Fruit fly (Drosophila melanogaster) whole organism, wandering third instar larva: Measurements from ENCODE around the gene Ca-beta.

Experiments used
- CG32264 ChIP-seq: fragments of 200-800 bp; sonication (Bioruptor generic); optimal IDR thresholded peaks from 2 replicates; lab custom pipeline; 2016; ENCODE audit warnings: missing biosample characterization, missing genetic modification characterization
- CG9705 ChIP-seq: fragments of 200-800 bp; sonication (Bioruptor generic); optimal IDR thresholded peaks from 2 replicates; lab custom pipeline; 2018; ENCODE audit warnings: missing biosample characterization, mild to moderate bottlenecking, missing genetic modification characterization
- Dfd ChIP-seq: fragments of >200 bp; optimal IDR thresholded peaks from 2 replicates; lab custom pipeline; 2017; ENCODE audit warnings: missing biosample characterization, missing genetic modification characterization
- Dif ChIP-seq: fragments of 200-275, 200-300 bp; sonication (Bioruptor generic); optimal IDR thresholded peaks from 2 replicates; lab custom pipeline; 2018; ENCODE audit warnings: missing biosample characterization, missing genetic modification characterization; ENCODE audit not compliant: partially characterized antibody
- Hr78 ChIP-seq: fragments of >200 bp; optimal IDR thresholded peaks from 2 replicates; lab custom pipeline; 2017; ENCODE audit warnings: missing biosample characterization, missing genetic modification characterization
- Hr83 ChIP-seq: fragments of 200-300 bp; sonication (Bioruptor generic); optimal IDR thresholded peaks from 2 replicates; lab custom pipeline; 2016; ENCODE audit warnings: missing biosample characterization, mild to moderate bottlenecking, missing genetic modification characterization, moderate library complexity; ENCODE audit not compliant: poor library complexity, severe bottlenecking
- Jra ChIP-seq: sonication (Bioruptor generic); optimal IDR thresholded peaks from 2 replicates; lab custom pipeline; 2016; ENCODE audit warnings: missing biosample characterization, missing genetic modification characterization
- Mio ChIP-seq: sonication (Bioruptor generic); optimal IDR thresholded peaks from 2 replicates; lab custom pipeline; 2016; ENCODE audit warnings: missing biosample characterization, missing genetic modification characterization
- Myc ChIP-seq: fragments of >200 bp; optimal IDR thresholded peaks from 2 replicates; lab custom pipeline; 2017
- N ChIP-seq: fragments of >200 bp; optimal IDR thresholded peaks from 2 replicates; lab custom pipeline; 2018; ENCODE audit warnings: missing biosample characterization, missing external identifiers, missing genetic modification characterization
- OdsH ChIP-seq: fragments of 200-800 bp; sonication (Bioruptor generic); optimal IDR thresholded peaks from 2 replicates; lab custom pipeline; 2016; ENCODE audit warnings: missing biosample characterization, mild to moderate bottlenecking, missing genetic modification characterization
- Rel ChIP-seq, 2 experiments: fragments of 200-800 bp; sonication (Bioruptor generic) in 1 of 2; optimal IDR thresholded peaks; 2 replicates in 1 of 2; 3 replicates in 1 of 2; lab custom pipeline; 2016 to 2019; ENCODE audit warnings: mild to moderate bottlenecking in 2 of 2, missing biosample characterization in 2 of 2, missing genetic modification characterization in 2 of 2, moderate library complexity in 1 of 2
- Sp1 ChIP-seq: fragments of 200-800 bp; sonication (Bioruptor generic); optimal IDR thresholded peaks from 3 replicates; lab custom pipeline; 2019; ENCODE audit warnings: missing biosample characterization, mild to moderate bottlenecking, missing genetic modification characterization, moderate library complexity
- Vsx2 ChIP-seq: fragments of 200-300, 225-300 bp; sonication (Bioruptor generic); optimal IDR thresholded peaks from 2 replicates; lab custom pipeline; 2018; ENCODE audit warnings: missing biosample characterization, missing genetic modification characterization; ENCODE audit not compliant: partially characterized antibody
- dsf ChIP-seq: sonication (Bioruptor generic); optimal IDR thresholded peaks from 2 replicates; lab custom pipeline; 2016; ENCODE audit warnings: missing biosample characterization, missing genetic modification characterization, borderline replicate concordance
- ey ChIP-seq: fragments of 200-800 bp; sonication (Bioruptor generic); optimal IDR thresholded peaks from 2 replicates; lab custom pipeline; 2016; ENCODE audit warnings: missing biosample characterization, missing genetic modification characterization
- fru ChIP-seq: fragments of 200-800 bp; sonication (Bioruptor generic); optimal IDR thresholded peaks from 3 replicates; lab custom pipeline; 2016; ENCODE audit warnings: missing biosample characterization, mild to moderate bottlenecking, missing genetic modification characterization
- h ChIP-seq: fragments of 200-800 bp; sonication (Bioruptor generic); optimal IDR thresholded peaks from 3 replicates; lab custom pipeline; 2016; ENCODE audit warnings: missing biosample characterization, mild to moderate bottlenecking, missing genetic modification characterization
- jim ChIP-seq: fragments of 175-275, 200-325 bp; sonication (Bioruptor generic); optimal IDR thresholded peaks from 2 replicates; lab custom pipeline; 2016; ENCODE audit warnings: missing biosample characterization, mild to moderate bottlenecking, missing genetic modification characterization
- pan ChIP-seq: fragments of >200 bp; optimal IDR thresholded peaks from 2 replicates; lab custom pipeline; 2017
- psq ChIP-seq: fragments of 200-800 bp; sonication (Bioruptor generic); optimal IDR thresholded peaks from 3 replicates; lab custom pipeline; 2017; ENCODE audit warnings: missing biosample characterization, mild to moderate bottlenecking, missing genetic modification characterization, moderate library complexity
- sage ChIP-seq: fragments of 200-800 bp; sonication (Bioruptor generic); optimal IDR thresholded peaks from 2 replicates; lab custom pipeline; 2016; ENCODE audit warnings: missing biosample characterization, mild to moderate bottlenecking, missing genetic modification characterization
- sv ChIP-seq: fragments of 200-800 bp; sonication (Bioruptor generic); optimal IDR thresholded peaks from 3 replicates; lab custom pipeline; 2016; ENCODE audit warnings: missing biosample characterization, missing genetic modification characterization
- tai ChIP-seq: sonication (Bioruptor generic); optimal IDR thresholded peaks from 2 replicates; lab custom pipeline; 2016; ENCODE audit warnings: missing biosample characterization, missing genetic modification characterization
- usp ChIP-seq: fragments of >200 bp; optimal IDR thresholded peaks from 2 replicates; lab custom pipeline; 2017; ENCODE audit warnings: missing biosample characterization, missing genetic modification characterization
- woc ChIP-seq: sonication (Bioruptor generic); optimal IDR thresholded peaks from 2 replicates; lab custom pipeline; 2016; ENCODE audit warnings: missing biosample characterization, mild to moderate bottlenecking, missing genetic modification characterization

Ca-beta gene

DNA sequence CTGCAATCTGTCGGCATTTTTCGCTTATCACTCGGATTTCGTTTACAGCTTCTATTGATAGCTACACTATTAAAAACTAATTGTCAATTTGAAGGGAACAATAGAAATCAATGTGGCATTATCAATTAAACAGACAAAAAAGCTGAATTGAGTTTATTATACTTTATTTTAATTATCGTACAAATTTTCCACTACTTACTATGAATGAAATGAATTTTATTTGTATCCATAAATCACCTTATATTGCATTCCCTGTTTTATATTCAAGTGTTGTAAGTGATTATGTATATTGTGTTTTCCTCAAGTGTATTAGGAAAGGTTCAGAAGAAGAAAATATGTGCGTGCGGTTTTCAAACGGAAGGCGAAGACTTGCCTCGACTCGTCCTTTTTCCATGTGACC is 40.6 kb upstream of the Ca-beta start:
- TF ChIP-seq Rel (GFP tag; optimal IDR thresholded peaks at IDR 0.05; lab: Kevin White, UChicago) (no peak), Rel (tag; optimal IDR thresholded peaks at IDR 0.05; lab: Kevin White, UChicago) (no peak), N (GFP tag; lab: Kevin White, UChicago) (no peak), woc (GFP tag; lab: Kevin White, UChicago) (no peak), Mio (GFP tag; lab: Kevin White, UChicago) (no peak), Hr83 (GFP tag; lab: Kevin White, UChicago) (no peak), Vsx2 (no peak)

- TF ChIP-seq usp: no peak
- peak; percentile 91 for TF ChIP-seq Dfd (GFP tag; lab: Kevin White, UChicago)
Measured at dm6 chr2L:11236364-11236763, 33.0 kb upstream of the Ca-beta start.

dm6 chr2L:11235534-11235933 is 32.2 kb upstream of the Ca-beta start:
- TF ChIP-seq ey (GFP tag; lab: Kevin White, UChicago) (no peak), Dfd (GFP tag; lab: Kevin White, UChicago) (peak; percentile 96)

DNA sequence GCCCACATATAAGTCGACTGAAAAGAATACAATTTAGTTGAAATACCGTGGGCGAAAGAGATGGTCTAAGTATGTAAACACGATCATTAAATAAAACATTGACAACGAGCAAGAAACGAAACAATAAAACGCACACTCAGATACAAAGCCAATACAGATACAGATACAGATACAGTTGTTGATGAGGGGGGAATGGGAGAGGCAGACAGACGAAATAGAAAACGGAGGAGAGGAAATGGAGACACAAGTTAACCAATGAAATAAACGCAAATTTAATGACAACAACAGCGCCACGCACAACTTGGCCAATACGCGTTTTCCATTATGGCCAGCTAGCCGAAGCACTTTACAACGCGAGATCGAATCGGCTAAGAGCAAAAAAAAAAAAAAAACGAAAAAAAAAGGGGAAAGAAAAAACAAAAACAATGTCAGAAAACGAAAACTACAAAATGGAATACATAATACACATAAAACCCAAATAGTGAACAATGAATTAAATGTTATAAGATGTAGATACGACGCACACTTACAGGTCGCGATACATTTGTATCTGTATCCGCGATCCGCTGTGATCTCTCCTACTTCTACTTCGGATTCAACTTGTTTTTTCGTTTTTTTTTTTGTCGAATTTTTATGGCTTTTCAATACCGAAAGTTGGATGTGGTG is 25.7 kb upstream of the Ca-beta start:
- TF ChIP-seq Myc (lab: Kevin White, UChicago): no peak
- TF ChIP-seq jim (GFP tag; lab: Kevin White, UChicago): no peak
- no peak for TF ChIP-seq CG32264 (GFP tag; lab: Kevin White, UChicago)
- no peak for TF ChIP-seq Dfd (GFP tag; lab: Kevin White, UChicago)
- no peak for TF ChIP-seq sage (GFP tag; lab: Kevin White, UChicago)
- no peak for TF ChIP-seq Vsx2
- TF ChIP-seq Hr83 (GFP tag; lab: Kevin White, UChicago): no peak
- no peak for TF ChIP-seq tai (GFP tag; lab: Kevin White, UChicago)
- no peak for TF ChIP-seq psq (GFP tag; lab: Kevin White, UChicago)
- TF ChIP-seq h: no peak
- TF ChIP-seq fru (GFP tag; lab: Kevin White, UChicago): no peak
- no peak for TF ChIP-seq Jra (GFP tag; lab: Kevin White, UChicago)
- TF ChIP-seq usp: no peak
- no peak for TF ChIP-seq sv (GFP tag; lab: Kevin White, UChicago)
- TF ChIP-seq dsf: no peak

- TF ChIP-seq woc (GFP tag; lab: Kevin White, UChicago) (no peak), sage (GFP tag; lab: Kevin White, UChicago) (no peak), pan (lab: Kevin White, UChicago) (no peak), Dif (GFP tag; lab: Kevin White, UChicago) (no peak), OdsH (GFP tag; lab: Kevin White, UChicago) (no peak), h (no peak), Sp1 (GFP tag; lab: Kevin White, UChicago) (no peak), Mio (GFP tag; lab: Kevin White, UChicago) (no peak), CG9705 (GFP tag; lab: Kevin White, UChicago) (no peak), Myc (lab: Kevin White, UChicago) (no peak), N (GFP tag; lab: Kevin White, UChicago) (no peak)
Measured at dm6 chr2L:11228039-11228438, 24.7 kb upstream of the Ca-beta start.

- no peak for TF ChIP-seq OdsH (GFP tag; lab: Kevin White, UChicago)
- no peak for TF ChIP-seq dsf
- TF ChIP-seq Hr83 (GFP tag; lab: Kevin White, UChicago): no peak
- TF ChIP-seq jim (GFP tag; lab: Kevin White, UChicago): no peak
- peak; percentile 51 for TF ChIP-seq Dfd (GFP tag; lab: Kevin White, UChicago)
- TF ChIP-seq CG9705 (GFP tag; lab: Kevin White, UChicago): no peak
- TF ChIP-seq Jra (GFP tag; lab: Kevin White, UChicago): no peak
Measured at dm6 chr2L:11227258-11227657, 23.9 kb upstream of the Ca-beta start.

DNA sequence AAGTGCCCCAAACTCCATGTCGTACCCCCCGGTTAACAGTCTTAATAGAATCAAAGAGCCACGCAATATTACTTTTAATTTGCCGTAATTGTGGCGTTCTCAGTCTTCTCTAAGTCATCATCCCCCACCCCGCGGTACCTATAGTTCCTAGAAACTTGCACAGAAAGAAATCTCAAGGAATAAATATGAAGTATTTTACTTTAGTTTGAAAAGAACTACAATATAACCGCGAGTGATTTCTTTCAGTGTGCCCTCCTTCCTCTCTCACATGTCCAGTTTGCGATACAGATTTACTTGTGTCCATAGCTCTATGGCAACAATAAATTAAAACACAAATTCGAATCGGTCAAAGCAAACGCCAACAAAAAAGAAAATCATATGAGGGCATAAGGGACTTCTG is 22.7 kb upstream of the Ca-beta start:
- no peak for TF ChIP-seq N (GFP tag; lab: Kevin White, UChicago)
- TF ChIP-seq Hr78 (GFP tag; lab: Kevin White, UChicago): no peak
- TF ChIP-seq, all 38 proteins: peak for 0
